Worm (Caenorhabditis elegans): Measurements from ENCODE around the gene drl-1.

DNA sequence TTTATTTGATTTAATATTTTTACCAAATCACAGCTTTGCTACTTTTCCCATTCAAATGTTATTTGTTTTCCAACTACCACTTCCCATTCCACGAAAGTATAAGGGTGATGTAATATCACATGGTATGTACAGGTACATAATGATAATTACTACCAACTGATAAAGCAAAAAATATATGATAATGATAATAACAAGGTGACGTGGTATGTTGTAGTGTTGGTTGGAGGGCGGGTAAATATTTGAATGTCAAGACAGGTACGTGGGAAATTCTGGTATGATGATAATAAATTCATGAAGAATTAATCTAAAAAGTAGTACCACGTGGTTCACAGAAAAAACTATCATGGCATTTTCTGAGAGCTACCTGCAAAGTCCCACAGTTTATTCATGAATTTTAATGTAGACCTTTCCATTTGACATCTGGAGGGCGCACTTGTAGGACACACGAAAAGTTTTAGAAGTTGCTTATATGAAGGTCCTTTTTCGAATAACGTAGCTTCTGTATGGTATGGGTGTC is 33.0 kb upstream of the drl-1 start:
- TF ChIP-seq ama-1 (optimal IDR thresholded peaks at IDR 0.05), result no peak
- TF ChIP-seq ets-4 (tag; optimal IDR thresholded peaks at IDR 0.05), result no peak
- TF ChIP-seq K09A11.1 (tag; optimal IDR thresholded peaks at IDR 0.05; ENCODE audit: insufficient read depth), result no peak
- TF ChIP-seq unc-3 (GFP tag; conservative IDR thresholded peaks at IDR 0.05), result no peak
- no peak for TF ChIP-seq unc-3 (tag; optimal IDR thresholded peaks at IDR 0.05)
- no peak for TF ChIP-seq nhr-11 (tag; optimal IDR thresholded peaks at IDR 0.05)
